Worm (Caenorhabditis elegans): Measurements from ENCODE around the gene F15B10.3.

- TF ChIP-seq him-1 (tag; optimal IDR thresholded peaks at IDR 0.05) = no peak
- TF ChIP-seq W03F9.2 (tag; optimal IDR thresholded peaks at IDR 0.05) = no peak
- TF ChIP-seq dao-5 (tag; optimal IDR thresholded peaks at IDR 0.05) = no peak
Measured at ce11 chrIV:6576728-6577101, 25.8 kb upstream of the F15B10.3 start.
